Fruit fly (Drosophila melanogaster) whole organism, embryonic: ENCODE measurements around the gene CG46304.
A peak's percentile ranks its signal among the peaks of the same experiment; 100 is the strongest.

Experiments used
- CG10267 ChIP-seq: fragments of 200-800 bp; sonication (Bioruptor generic); optimal IDR thresholded peaks from 2 replicates; lab custom pipeline; 2018; ENCODE audit warnings: missing biosample characterization, mild to moderate bottlenecking, missing genetic modification characterization, moderate library complexity
- CG10654 ChIP-seq: fragments of 200-800 bp; sonication (Bioruptor generic); optimal IDR thresholded peaks from 2 replicates; lab custom pipeline; 2016; ENCODE audit warnings: missing biosample characterization, missing genetic modification characterization
- CG11085 ChIP-seq: fragments of 200-800 bp; sonication (Bioruptor generic); IDR thresholded peaks from 2 replicates; pipeline ENCODE4 v1.3.6; 2022; ENCODE audit warnings: missing biosample characterization, missing genetic modification characterization
- CG11504 ChIP-seq: fragments of 200-800 bp; sonication (Bioruptor generic); optimal IDR thresholded peaks from 3 replicates; lab custom pipeline; 2019; ENCODE audit warnings: missing biosample characterization, mild to moderate bottlenecking, missing genetic modification characterization, moderate library complexity
- CG11696 ChIP-seq: fragments of 200-800 bp; sonication (Bioruptor generic); IDR thresholded peaks from 2 replicates; pipeline ENCODE4 v1.3.6; 2022; ENCODE audit warnings: missing biosample characterization, missing genetic modification characterization
- CG12155 ChIP-seq: fragments of 200-800 bp; sonication (Bioruptor generic); optimal IDR thresholded peaks from 3 replicates; lab custom pipeline; 2016; ENCODE audit warnings: missing biosample characterization, missing genetic modification characterization
- CG13287 ChIP-seq: fragments of 200-800 bp; sonication (Bioruptor generic); IDR thresholded peaks from 2 replicates; pipeline ENCODE4 v1.3.6; 2022; ENCODE audit warnings: missing biosample characterization, missing genetic modification characterization; ENCODE audit not compliant: partially characterized antibody
- CG13624 ChIP-seq: fragments of 200-800 bp; sonication (Bioruptor generic); optimal IDR thresholded peaks from 2 replicates; lab custom pipeline; 2016; ENCODE audit warnings: missing biosample characterization, missing genetic modification characterization
- CG14860 ChIP-seq: fragments of 200-800 bp; sonication (Bioruptor generic); IDR thresholded peaks from 3 replicates; pipeline ENCODE4 v1.3.6; 2022; ENCODE audit warnings: missing biosample characterization, missing genetic modification characterization; ENCODE audit not compliant: partially characterized antibody
- CG1603 ChIP-seq: fragments of 200-800 bp; sonication (Bioruptor generic); optimal IDR thresholded peaks from 2 replicates; lab custom pipeline; 2019; ENCODE audit warnings: missing biosample characterization, mild to moderate bottlenecking, missing genetic modification characterization, moderate library complexity
- CG18262 ChIP-seq: fragments of 200-800 bp; optimal IDR thresholded peaks from 3 replicates; lab custom pipeline; 2019; ENCODE audit warnings: missing biosample characterization, mild to moderate bottlenecking, missing genetic modification characterization, moderate library complexity
- CG18599 ChIP-seq: fragments of 200-800 bp; sonication (Bioruptor generic); optimal IDR thresholded peaks from 3 replicates; lab custom pipeline; 2017; ENCODE audit warnings: missing biosample characterization, missing genetic modification characterization, mild to moderate bottlenecking, moderate library complexity, missing genetic modification reagents
- CG2199 ChIP-seq: fragments of 200-800 bp; sonication (Bioruptor generic); IDR thresholded peaks from 3 replicates; pipeline ENCODE4 v1.3.6; 2022; ENCODE audit warnings: missing biosample characterization, missing genetic modification characterization
- CG6272 ChIP-seq: fragments of 200-800 bp; sonication (Bioruptor generic); IDR thresholded peaks from 2 replicates; pipeline ENCODE4 v1.3.6; 2022; ENCODE audit warnings: missing biosample characterization, missing genetic modification characterization
- CG7556 ChIP-seq: fragments of 200-800 bp; sonication (Bioruptor generic); optimal IDR thresholded peaks from 2 replicates; lab custom pipeline; 2017; ENCODE audit warnings: missing biosample characterization, mild to moderate bottlenecking, missing genetic modification characterization
- CG8281 ChIP-seq: fragments of 200-800 bp; sonication (Bioruptor generic); optimal IDR thresholded peaks from 2 replicates; lab custom pipeline; 2018; ENCODE audit warnings: missing biosample characterization, mild to moderate bottlenecking, missing genetic modification characterization, moderate library complexity
- CTCF ChIP-seq: fragments of 200-800 bp; sonication (Bioruptor generic); optimal IDR thresholded peaks from 2 replicates; lab custom pipeline; 2017; ENCODE audit warnings: missing biosample characterization, mild to moderate bottlenecking, missing genetic modification characterization, moderate library complexity
- Dbx ChIP-seq: fragments of 200-800 bp; sonication (Bioruptor generic); IDR thresholded peaks from 3 replicates; pipeline ENCODE4 v1.3.6; 2022; ENCODE audit warnings: missing biosample characterization, missing genetic modification characterization
- Dek ChIP-seq: fragments of 200-800 bp; sonication (Bioruptor generic); optimal IDR thresholded peaks from 3 replicates; lab custom pipeline; 2019; ENCODE audit warnings: missing biosample characterization, mild to moderate bottlenecking, missing genetic modification characterization, moderate library complexity
- Dip3 ChIP-seq: fragments of 200-800 bp; sonication (Bioruptor generic); optimal IDR thresholded peaks from 3 replicates; lab custom pipeline; 2016; ENCODE audit warnings: missing biosample characterization, missing genetic modification characterization
- ERR ChIP-seq: fragments of 200-800 bp; sonication (Bioruptor generic); optimal IDR thresholded peaks from 2 replicates; lab custom pipeline; 2016; ENCODE audit warnings: missing biosample characterization, missing genetic modification characterization
- HLH54F ChIP-seq: fragments of 200-800 bp; sonication (Bioruptor generic); optimal IDR thresholded peaks from 3 replicates; lab custom pipeline; 2016; ENCODE audit warnings: missing biosample characterization, missing genetic modification characterization
- Hmx ChIP-seq: fragments of 200-800 bp; sonication (Bioruptor generic); optimal IDR thresholded peaks from 2 replicates; lab custom pipeline; 2016; ENCODE audit warnings: missing biosample characterization, missing genetic modification characterization
- Kr ChIP-seq: fragments of 200-800 bp; sonication (Bioruptor generic); optimal IDR thresholded peaks from 2 replicates; lab custom pipeline; 2017; ENCODE audit warnings: missing biosample characterization, mild to moderate bottlenecking, missing genetic modification characterization
- Lhr ChIP-seq: fragments of 200-800 bp; sonication (Bioruptor generic); optimal IDR thresholded peaks from 3 replicates; lab custom pipeline; 2017; ENCODE audit warnings: mild to moderate bottlenecking, missing biosample characterization, missing genetic modification reagents, missing genetic modification characterization
- Rx ChIP-seq: fragments of 200-800 bp; sonication (Bioruptor generic); IDR thresholded peaks from 2 replicates; pipeline ENCODE4 v1.3.6; 2022; ENCODE audit warnings: missing biosample characterization, missing genetic modification characterization
- Sin3A ChIP-seq: fragments of >200 bp; optimal IDR thresholded peaks from 2 replicates; lab custom pipeline; 2018
- Sox100B ChIP-seq: fragments of 200-800 bp; sonication (Bioruptor generic); optimal IDR thresholded peaks from 3 replicates; lab custom pipeline; 2018; ENCODE audit warnings: missing biosample characterization, mild to moderate bottlenecking, missing genetic modification characterization
- Ssrp ChIP-seq: fragments of 200-800 bp; sonication (Bioruptor generic); optimal IDR thresholded peaks from 2 replicates; lab custom pipeline; 2018; ENCODE audit warnings: missing biosample characterization, mild to moderate bottlenecking, missing genetic modification characterization, moderate library complexity
- Xrp1 ChIP-seq: fragments of 200-800 bp; sonication (Bioruptor generic); IDR thresholded peaks from 2 replicates; pipeline ENCODE4 v1.3.6; 2022; ENCODE audit warnings: missing biosample characterization, missing genetic modification characterization
- ab ChIP-seq: fragments of 200-800 bp; sonication (Bioruptor generic); optimal IDR thresholded peaks from 2 replicates; lab custom pipeline; 2016; ENCODE audit warnings: missing biosample characterization, missing genetic modification characterization
- al ChIP-seq: fragments of 200-800 bp; sonication (Bioruptor generic); IDR thresholded peaks from 2 replicates; pipeline ENCODE4 v1.3.6; 2022; ENCODE audit warnings: missing biosample characterization, missing genetic modification characterization
- amos ChIP-seq: fragments of 200-800 bp; sonication (Bioruptor generic); IDR thresholded peaks from 2 replicates; pipeline ENCODE4 v1.3.6; 2022; ENCODE audit warnings: missing biosample characterization, missing genetic modification characterization; ENCODE audit not compliant: partially characterized antibody
- ash1 ChIP-seq: fragments of 200-800 bp; sonication (Bioruptor generic); optimal IDR thresholded peaks from 2 replicates; lab custom pipeline; 2018; ENCODE audit warnings: missing biosample characterization, mild to moderate bottlenecking, missing genetic modification characterization
- az2 ChIP-seq: fragments of 200-800 bp; sonication (Bioruptor generic); optimal IDR thresholded peaks from 3 replicates; lab custom pipeline; 2016; ENCODE audit warnings: missing biosample characterization, missing genetic modification characterization
- bab2 ChIP-seq: fragments of 200-800 bp; sonication (Bioruptor generic); optimal IDR thresholded peaks from 2 replicates; lab custom pipeline; 2016; ENCODE audit warnings: missing biosample characterization, missing genetic modification characterization
- cad ChIP-seq: fragments of >200 bp; optimal IDR thresholded peaks from 2 replicates; lab custom pipeline; 2017; ENCODE audit warnings: missing biosample characterization, missing genetic modification characterization
- croc ChIP-seq: fragments of 200-800 bp; sonication (Bioruptor generic); conservative IDR thresholded peaks from 3 replicates; pipeline ENCODE4 v1.3.6; 2022; ENCODE audit warnings: missing biosample characterization, missing genetic modification characterization
- cwo ChIP-seq: fragments of 200-800 bp; sonication (Bioruptor generic); optimal IDR thresholded peaks from 3 replicates; lab custom pipeline; 2017; ENCODE audit warnings: missing biosample characterization, missing genetic modification characterization, mild to moderate bottlenecking, moderate library complexity, missing genetic modification reagents
- her ChIP-seq: fragments of 200-800 bp; sonication (Bioruptor generic); optimal IDR thresholded peaks from 2 replicates; lab custom pipeline; 2016; ENCODE audit warnings: missing biosample characterization, missing genetic modification characterization
- ind ChIP-seq: fragments of 200-800 bp; sonication (Bioruptor generic); optimal IDR thresholded peaks from 3 replicates; lab custom pipeline; 2016; ENCODE audit warnings: missing biosample characterization, missing genetic modification characterization
- kah ChIP-seq: fragments of 200-800 bp; sonication (Bioruptor generic); optimal IDR thresholded peaks from 2 replicates; lab custom pipeline; 2018; ENCODE audit warnings: missing biosample characterization, mild to moderate bottlenecking, missing genetic modification characterization
- kni ChIP-seq: fragments of 200-800 bp; sonication (Bioruptor generic); optimal IDR thresholded peaks from 3 replicates; lab custom pipeline; 2017; ENCODE audit warnings: mild to moderate bottlenecking, missing biosample characterization, missing genetic modification reagents, missing genetic modification characterization
- lmd ChIP-seq: fragments of 200-800 bp; sonication (Bioruptor generic); IDR thresholded peaks from 2 replicates; pipeline ENCODE4 v1.3.6; 2022; ENCODE audit warnings: missing biosample characterization, missing genetic modification characterization
- lola ChIP-seq, 3 experiments: fragments of >200 bp in 2 of 3; fragments of 200-800 bp in 1 of 3; sonication (Bioruptor generic) in 1 of 3; optimal IDR thresholded peaks; 2 replicates each; lab custom pipeline; 2017 to 2019; ENCODE audit warnings: missing biosample characterization in 3 of 3, missing genetic modification characterization in 3 of 3, mild to moderate bottlenecking in 1 of 3, moderate library complexity in 1 of 3
- mam ChIP-seq: fragments of 200-800 bp; sonication (Bioruptor generic); optimal IDR thresholded peaks from 3 replicates; lab custom pipeline; 2016; ENCODE audit warnings: missing biosample characterization, missing genetic modification characterization
- nerfin-2 ChIP-seq: fragments of 200-800 bp; sonication (Bioruptor generic); IDR thresholded peaks from 2 replicates; pipeline ENCODE4 v1.3.6; 2022; ENCODE audit warnings: missing biosample characterization, missing genetic modification characterization; ENCODE audit not compliant: partially characterized antibody
- nom ChIP-seq: fragments of 200-800 bp; sonication (Bioruptor generic); optimal IDR thresholded peaks from 2 replicates; lab custom pipeline; 2017; ENCODE audit warnings: missing biosample characterization, missing genetic modification characterization, mild to moderate bottlenecking, moderate library complexity, missing genetic modification reagents
- tgo ChIP-seq: fragments of 200-800 bp; sonication (Bioruptor generic); IDR thresholded peaks from 3 replicates; pipeline ENCODE4 v1.3.6; 2022; ENCODE audit warnings: missing biosample characterization, missing genetic modification characterization
- usp ChIP-seq: fragments of >200 bp; optimal IDR thresholded peaks from 2 replicates; lab custom pipeline; 2017; ENCODE audit warnings: missing biosample characterization, missing genetic modification characterization

Gene CG46304

dm6 chr2L:18944175-18945012 is 1.7 kb upstream of the CG46304 start (continued):
- no peak for TF ChIP-seq usp (GFP tag; lab: Kevin White, UChicago)
- TF ChIP-seq Dbx (GFP tag; lab: Robert Waterston, UW), result no peak
- TF ChIP-seq CG11696, result no peak
- no peak for TF ChIP-seq lmd (GFP tag; lab: Robert Waterston, UW)
- peak; percentile 28 for TF ChIP-seq CG1603 (tag; lab: Kevin White, UChicago)
- TF ChIP-seq CG10267 (tag; lab: Kevin White, UChicago), result peak; percentile 15
- TF ChIP-seq Ssrp (tag; lab: Kevin White, UChicago), result no peak
- no peak for TF ChIP-seq tgo (GFP tag; lab: Robert Waterston, UW)
- TF ChIP-seq CG13624 (GFP tag; lab: Kevin White, UChicago), result no peak
- no peak for TF ChIP-seq nerfin-2 (GFP tag; lab: Robert Waterston, UW)
- no peak for TF ChIP-seq az2 (GFP tag; lab: Kevin White, UChicago)
- TF ChIP-seq CG6272 (GFP tag; lab: Robert Waterston, UW), result no peak
- TF ChIP-seq kni (GFP tag; lab: Kevin White, UChicago), result peak; percentile 100
- peak; percentile 45 for TF ChIP-seq nom
- TF ChIP-seq ind (GFP tag; lab: Kevin White, UChicago), result no peak
- TF ChIP-seq CG10654, result no peak
- no peak for TF ChIP-seq CG11085 (GFP tag; lab: Robert Waterston, UW)
- peak; percentile 81 for TF ChIP-seq CG12155 (GFP tag; lab: Kevin White, UChicago)
- peak; percentile 99 for TF ChIP-seq Lhr (GFP tag; lab: Kevin White, UChicago)
- no peak for TF ChIP-seq CG18262 (tag; lab: Kevin White, UChicago)
- no peak for TF ChIP-seq bab2 (GFP tag; lab: Kevin White, UChicago)
- no peak for TF ChIP-seq Dip3 (GFP tag; lab: Kevin White, UChicago)
- no peak for TF ChIP-seq Xrp1
- no peak for TF ChIP-seq HLH54F (GFP tag; lab: Kevin White, UChicago)
- no peak for TF ChIP-seq amos (GFP tag; lab: Robert Waterston, UW)
- no peak for TF ChIP-seq lola (GFP tag; optimal IDR thresholded peaks at IDR 0.05; lab: Kevin White, UChicago)
- TF ChIP-seq CG2199 (GFP tag; lab: Robert Waterston, UW), result no peak
- TF ChIP-seq croc (GFP tag; lab: Robert Waterston, UW), result no peak
- peak; percentile 24 for TF ChIP-seq cwo (GFP tag; lab: Kevin White, UChicago)
- TF ChIP-seq Sox100B (GFP tag; lab: Kevin White, UChicago), result no peak
- no peak for TF ChIP-seq CG8281 (tag; lab: Kevin White, UChicago)
- TF ChIP-seq ab (GFP tag; lab: Kevin White, UChicago), result peak; percentile 23
- no peak for TF ChIP-seq CG14860 (GFP tag; lab: Robert Waterston, UW)
- no peak for TF ChIP-seq CG18599 (GFP tag; lab: Kevin White, UChicago)
- no peak for TF ChIP-seq CG13287 (GFP tag; lab: Robert Waterston, UW)
- TF ChIP-seq ERR, result peak; percentile 18
- TF ChIP-seq mam (GFP tag; lab: Kevin White, UChicago), result no peak
- TF ChIP-seq Dek (tag; lab: Kevin White, UChicago), result no peak
- no peak for TF ChIP-seq CTCF (GFP tag; lab: Kevin White, UChicago)
- TF ChIP-seq CG7556 (GFP tag; lab: Kevin White, UChicago), result no peak
- peak; percentile 36 for TF ChIP-seq Sin3A (lab: Kevin White, UChicago)
- peak; percentile 91 for TF ChIP-seq Kr (GFP tag; lab: Kevin White, UChicago)
- peak; percentile 43 for TF ChIP-seq ash1
- TF ChIP-seq her (GFP tag; lab: Kevin White, UChicago), result no peak
- TF ChIP-seq Hmx (GFP tag; lab: Kevin White, UChicago), result no peak
- TF ChIP-seq kah (GFP tag; lab: Kevin White, UChicago), result no peak
- peak; percentile 27 for TF ChIP-seq CG11504 (tag; lab: Kevin White, UChicago)
- no peak for TF ChIP-seq Rx (GFP tag; lab: Robert Waterston, UW)
- no peak for TF ChIP-seq al (GFP tag; lab: Robert Waterston, UW)
- TF ChIP-seq cad, result no peak
